Worm (Caenorhabditis elegans) whole organism, young adult: Measurements from ENCODE around the gene Y105C5A.1268.

Source experiments
- F22D6.2 ChIP-seq: sonication (generic microtip); optimal IDR thresholded peaks from 2 replicates; lab custom pipeline; 2016; ENCODE audit warnings: mild to moderate bottlenecking, missing genetic modification characterization, missing compliant biosample characterization
- K12H6.12 ChIP-seq: fragments of 200-800 bp; sonication (Bioruptor generic); optimal IDR thresholded peaks from 2 replicates; lab custom pipeline; 2018; ENCODE audit warnings: mild to moderate bottlenecking, missing genetic modification characterization, missing compliant biosample characterization
- Y53G8AR.9 ChIP-seq: fragments of 200-800 bp; sonication (Bioruptor generic); conservative IDR thresholded peaks from 2 replicates; pipeline ENCODE4 v1.3.6; 2022; ENCODE audit warnings: missing genetic modification reagents, missing genetic modification characterization, missing compliant biosample characterization
- ceh-58 ChIP-seq: fragments of 200-800 bp; sonication (Bioruptor generic); IDR thresholded peaks from 2 replicates; pipeline ENCODE4 v1.3.6; 2022; ENCODE audit warnings: missing genetic modification characterization, missing compliant biosample characterization
- dox-1 ChIP-seq: fragments of 200-800 bp; sonication (Bioruptor generic); IDR thresholded peaks from 2 replicates; pipeline ENCODE4 v1.3.6; 2022; ENCODE audit warnings: missing genetic modification reagents, missing genetic modification characterization, missing compliant biosample characterization
- mes-4 ChIP-seq: sonication (generic microtip); optimal IDR thresholded peaks from 2 replicates; lab custom pipeline; 2016; ENCODE audit warnings: missing genotype, missing genetic modification characterization, missing compliant biosample characterization
- pha-4 ChIP-seq: fragments of 150-350 bp; sonication (generic microtip); optimal IDR thresholded peaks from 2 replicates; lab custom pipeline; 2014; ENCODE audit warnings: missing biosample characterization, missing genetic modification reagents, missing genetic modification characterization
- sdz-38 ChIP-seq: sonication (generic microtip); optimal IDR thresholded peaks from 2 replicates; lab custom pipeline; 2016; ENCODE audit warnings: missing genotype, missing genetic modification characterization, missing compliant biosample characterization
- unc-62 ChIP-seq: fragments of 150-350 bp; optimal IDR thresholded peaks from 2 replicates; lab custom pipeline; 2014; ENCODE audit warnings: missing biosample characterization, missing genetic modification reagents, missing genetic modification characterization

DNA sequence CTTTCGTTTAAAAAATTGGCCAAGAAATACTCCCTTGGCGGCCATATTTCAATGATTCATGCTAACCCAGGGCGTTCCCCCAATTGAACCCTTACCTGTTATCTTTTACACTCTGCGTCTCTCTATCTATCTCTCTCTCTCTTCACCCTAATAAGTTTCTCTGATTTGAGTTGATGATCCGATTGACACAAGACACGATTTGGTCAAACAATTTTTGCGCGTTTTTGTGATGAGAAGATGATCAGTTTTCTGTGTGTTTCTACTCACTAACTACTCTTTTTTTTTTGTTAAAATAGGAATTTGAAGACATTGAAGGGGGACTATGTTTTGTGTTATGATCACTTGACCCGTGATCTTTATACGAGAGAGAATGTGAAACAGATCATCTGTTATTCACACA lies 26.7 kb upstream of the Y105C5A.1268 start:
- TF ChIP-seq unc-62 (GFP tag; lab: Kevin White, UChicago) (no peak), F22D6.2 (tag; lab: Kevin White, UChicago) (no peak), sdz-38 (no peak), K12H6.12 (tag; lab: Kevin White, UChicago) (no peak), pha-4 (tag; lab: Kevin White, UChicago) (no peak), ceh-58 (no peak), mes-4 (no peak), Y53G8AR.9 (no peak), dox-1 (GFP tag; lab: Robert Waterston, UW) (no peak)
